Worm (Caenorhabditis elegans): Measurements from ENCODE around the gene C17H12.3.

ce11 chrIV:6809756-6810155, 14.3 kb upstream of the C17H12.3 start:
- TF ChIP-seq lsy-2 (tag; optimal IDR thresholded peaks at IDR 0.05) (peak; percentile 53 to 66), aly-2 (tag; optimal IDR thresholded peaks at IDR 0.05) (no peak), zag-1 (tag; optimal IDR thresholded peaks at IDR 0.05) (peak; percentile 78), ZK546.5 (tag; optimal IDR thresholded peaks at IDR 0.05) (no peak), ama-1 (optimal IDR thresholded peaks at IDR 0.05) (no peak), lin-13 (GFP tag; optimal IDR thresholded peaks at IDR 0.05) (peak; percentile 53), snpc-4 (tag; optimal IDR thresholded peaks at IDR 0.05) (peak; percentile 5), unc-55 (GFP tag; optimal IDR thresholded peaks at IDR 0.05) (peak; percentile 91), ceh-82 (tag; optimal IDR thresholded peaks at IDR 0.05) (peak; percentile 54), ceh-16 (tag; optimal IDR thresholded peaks at IDR 0.05) (no peak), nhr-237 (tag; optimal IDR thresholded peaks at IDR 0.05) (no peak)

Data from whole organism, L2 larva.